Fruit fly (Drosophila melanogaster): ENCODE measurements around the gene CG46463.

CG46463 gene

dm6 chr3L:3418207-3419086, 42.7 kb upstream of the CG46463 start:
- TF ChIP-seq fd96Ca (GFP tag; IDR thresholded peaks at IDR 0.05) (peak; percentile 98), CG9948 (tag; optimal IDR thresholded peaks at IDR 0.05) (peak; percentile 84), Pif1B (GFP tag; optimal IDR thresholded peaks at IDR 0.05) (peak; percentile 85), CG34367 (tag; optimal IDR thresholded peaks at IDR 0.05) (peak; percentile 68), CG14655 (GFP tag; optimal IDR thresholded peaks at IDR 0.05) (peak; percentile 98), rn (GFP tag; IDR thresholded peaks at IDR 0.05) (peak; percentile 95), Snoo (tag; optimal IDR thresholded peaks at IDR 0.05) (peak; percentile 47), CG8159 (tag; optimal IDR thresholded peaks at IDR 0.05) (peak; percentile 66), D1 (tag; optimal IDR thresholded peaks at IDR 0.05) (no peak), Ets98B (GFP tag; IDR thresholded peaks at IDR 0.05) (peak; percentile 99), CG32121 (GFP tag; IDR thresholded peaks at IDR 0.05) (peak; percentile 99), CG15710 (tag; optimal IDR thresholded peaks at IDR 0.05) (peak; percentile 71), Pif1A (GFP tag; optimal IDR thresholded peaks at IDR 0.05) (peak; percentile 94), CG10348 (GFP tag; IDR thresholded peaks at IDR 0.05) (peak; percentile 89), CG17806 (tag; optimal IDR thresholded peaks at IDR 0.05) (peak; percentile 84), gl (tag; optimal IDR thresholded peaks at IDR 0.05) (no peak), CG8301 (tag; optimal IDR thresholded peaks at IDR 0.05) (peak; percentile 98), EcR (GFP tag; optimal IDR thresholded peaks at IDR 0.05) (peak; percentile 71), CG4496 (GFP tag; IDR thresholded peaks at IDR 0.05) (peak; percentile 99), CG13204 (GFP tag; optimal IDR thresholded peaks at IDR 0.05) (peak; percentile 78), CG12605 (GFP tag; IDR thresholded peaks at IDR 0.05) (peak; percentile 97)

- TF ChIP-seq CG13204 (GFP tag; optimal IDR thresholded peaks at IDR 0.05) = no peak
- peak; percentile 25 for TF ChIP-seq CG8301 (tag; optimal IDR thresholded peaks at IDR 0.05)
- TF ChIP-seq CG34367 (tag; optimal IDR thresholded peaks at IDR 0.05) = no peak
- TF ChIP-seq fd96Ca (GFP tag; IDR thresholded peaks at IDR 0.05) = no peak
- peak; percentile 25 for TF ChIP-seq CG14655 (GFP tag; optimal IDR thresholded peaks at IDR 0.05)
- TF ChIP-seq rn (GFP tag; IDR thresholded peaks at IDR 0.05) = no peak
- no peak for TF ChIP-seq gl (tag; optimal IDR thresholded peaks at IDR 0.05)
- TF ChIP-seq EcR (GFP tag; optimal IDR thresholded peaks at IDR 0.05) = no peak
- TF ChIP-seq Pif1B (GFP tag; optimal IDR thresholded peaks at IDR 0.05) = no peak
- no peak for TF ChIP-seq CG8159 (tag; optimal IDR thresholded peaks at IDR 0.05)
- TF ChIP-seq CG4496 (GFP tag; IDR thresholded peaks at IDR 0.05) = 0 out of 3 replicates have a peak, but pooled peaks have one; percentile 10
- TF ChIP-seq Snoo (tag; optimal IDR thresholded peaks at IDR 0.05) = no peak
- no peak for TF ChIP-seq D1 (tag; optimal IDR thresholded peaks at IDR 0.05)
- peak; percentile 62 for TF ChIP-seq CG32121 (GFP tag; IDR thresholded peaks at IDR 0.05)
- TF ChIP-seq CG17806 (tag; optimal IDR thresholded peaks at IDR 0.05) = no peak
- TF ChIP-seq Pif1A (GFP tag; optimal IDR thresholded peaks at IDR 0.05) = no peak
- no peak for TF ChIP-seq Ets98B (GFP tag; IDR thresholded peaks at IDR 0.05)
- no peak for TF ChIP-seq CG15710 (tag; optimal IDR thresholded peaks at IDR 0.05)
- no peak for TF ChIP-seq CG10348 (GFP tag; IDR thresholded peaks at IDR 0.05)
- TF ChIP-seq CG9948 (tag; optimal IDR thresholded peaks at IDR 0.05) = no peak
- TF ChIP-seq CG12605 (GFP tag; IDR thresholded peaks at IDR 0.05) = no peak
Observed at dm6 chr3L:3419369-3420232, 41.5 kb upstream of the CG46463 start.

- TF ChIP-seq CG10348 (GFP tag; IDR thresholded peaks at IDR 0.05) (no peak), D1 (tag; optimal IDR thresholded peaks at IDR 0.05) (no peak), rn (GFP tag; IDR thresholded peaks at IDR 0.05) (no peak), Snoo (tag; optimal IDR thresholded peaks at IDR 0.05) (no peak), CG34367 (tag; optimal IDR thresholded peaks at IDR 0.05) (no peak), CG12605 (GFP tag; IDR thresholded peaks at IDR 0.05) (peak; percentile 37), CG8301 (tag; optimal IDR thresholded peaks at IDR 0.05) (no peak), fd96Ca (GFP tag; IDR thresholded peaks at IDR 0.05) (no peak), CG4496 (GFP tag; IDR thresholded peaks at IDR 0.05) (no peak), CG17806 (tag; optimal IDR thresholded peaks at IDR 0.05) (no peak), CG8159 (tag; optimal IDR thresholded peaks at IDR 0.05) (no peak), Pif1A (GFP tag; optimal IDR thresholded peaks at IDR 0.05) (no peak), Ets98B (GFP tag; IDR thresholded peaks at IDR 0.05) (peak; percentile 35; the same call in 1 of the 2 replicates), gl (tag; optimal IDR thresholded peaks at IDR 0.05) (no peak), CG32121 (GFP tag; IDR thresholded peaks at IDR 0.05) (0 out of 2 replicates have a peak, but pooled peaks have one; percentile 10), Pif1B (GFP tag; optimal IDR thresholded peaks at IDR 0.05) (no peak), CG13204 (GFP tag; optimal IDR thresholded peaks at IDR 0.05) (peak; percentile 20), CG15710 (tag; optimal IDR thresholded peaks at IDR 0.05) (no peak), CG9948 (tag; optimal IDR thresholded peaks at IDR 0.05) (no peak), CG14655 (GFP tag; optimal IDR thresholded peaks at IDR 0.05) (no peak), EcR (GFP tag; optimal IDR thresholded peaks at IDR 0.05) (peak; percentile 66)
Observed at dm6 chr3L:3420237-3420643, 40.9 kb upstream of the CG46463 start.

DNA sequence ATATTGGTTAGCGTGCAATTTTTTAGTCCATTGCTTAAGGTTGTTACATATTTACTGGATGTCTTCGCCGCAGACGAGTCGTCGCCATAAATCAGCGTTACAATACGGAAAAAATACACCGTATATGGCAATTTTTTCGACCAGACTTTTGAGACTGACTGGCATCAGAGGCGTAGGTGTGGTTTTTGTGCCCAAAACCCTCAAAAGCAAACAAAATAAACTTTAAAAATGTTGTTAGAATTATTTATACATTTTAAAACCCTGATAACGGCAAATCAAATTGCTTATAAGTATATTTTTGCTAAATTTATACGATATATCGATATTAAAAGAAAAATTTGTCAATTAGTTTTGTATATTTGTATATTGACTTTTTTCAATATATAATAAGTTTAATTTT, 40.4 kb upstream of the CG46463 start:
- TF ChIP-seq Ets98B (GFP tag; IDR thresholded peaks at IDR 0.05) = no peak
- no peak for TF ChIP-seq CG12605 (GFP tag; IDR thresholded peaks at IDR 0.05)
- no peak for TF ChIP-seq CG8159 (tag; optimal IDR thresholded peaks at IDR 0.05)
- no peak for TF ChIP-seq CG8301 (tag; optimal IDR thresholded peaks at IDR 0.05)
- TF ChIP-seq CG14655 (GFP tag; optimal IDR thresholded peaks at IDR 0.05) = no peak
- TF ChIP-seq D1 (tag; optimal IDR thresholded peaks at IDR 0.05) = no peak
- TF ChIP-seq rn (GFP tag; IDR thresholded peaks at IDR 0.05) = no peak
- TF ChIP-seq CG15710 (tag; optimal IDR thresholded peaks at IDR 0.05) = no peak
- TF ChIP-seq CG13204 (GFP tag; optimal IDR thresholded peaks at IDR 0.05) = no peak
- TF ChIP-seq fd96Ca (GFP tag; IDR thresholded peaks at IDR 0.05) = no peak
